Worm (Caenorhabditis elegans) whole organism, late embryonic: ENCODE measurements around the gene Y49A3A.3.

Experiments used
- ama-1 ChIP-seq: fragments of 150-350 bp; optimal IDR thresholded peaks from 2 replicates; lab custom pipeline; 2014
- ceh-22 ChIP-seq: sonication (generic microtip); optimal IDR thresholded peaks from 2 replicates; lab custom pipeline; 2017; ENCODE audit warnings: missing biosample characterization, missing genetic modification characterization
- elt-4 ChIP-seq: sonication (generic microtip); optimal IDR thresholded peaks from 2 replicates; lab custom pipeline; 2016; ENCODE audit warnings: missing genetic modification characterization, missing compliant biosample characterization
- ets-4 ChIP-seq: sonication (generic microtip); optimal IDR thresholded peaks from 2 replicates; lab custom pipeline; 2016; ENCODE audit warnings: missing genetic modification characterization, missing compliant biosample characterization
- gmeb-2 ChIP-seq: sonication (generic microtip); optimal IDR thresholded peaks from 2 replicates; lab custom pipeline; 2016; ENCODE audit warnings: missing genetic modification characterization, inconsistent platforms, missing compliant biosample characterization
- mec-3 ChIP-seq: sonication (generic microtip); optimal IDR thresholded peaks from 2 replicates; lab custom pipeline; 2016; ENCODE audit warnings: borderline replicate concordance, missing genetic modification characterization, missing compliant biosample characterization
- pha-4 ChIP-seq: fragments of 150-350 bp; optimal IDR thresholded peaks from 2 replicates; lab custom pipeline; 2018; ENCODE audit warnings: missing biosample characterization, missing genetic modification reagents, missing genetic modification characterization
- pqm-1 ChIP-seq: sonication (generic microtip); optimal IDR thresholded peaks from 2 replicates; lab custom pipeline; 2016; ENCODE audit warnings: missing genetic modification characterization, missing compliant biosample characterization
- tbx-2 ChIP-seq: sonication (generic microtip); optimal IDR thresholded peaks from 2 replicates; lab custom pipeline; 2016; ENCODE audit warnings: missing genetic modification characterization, missing compliant biosample characterization
- tbx-7 ChIP-seq: sonication (generic microtip); optimal IDR thresholded peaks from 2 replicates; lab custom pipeline; 2016; ENCODE audit warnings: missing genotype, missing genetic modification characterization, missing compliant biosample characterization
- ttx-3 ChIP-seq: sonication (generic microtip); optimal IDR thresholded peaks from 2 replicates; lab custom pipeline; 2016; ENCODE audit warnings: missing genetic modification reagents, missing genetic modification characterization, missing compliant biosample characterization
- unc-55 ChIP-seq: sonication (generic microtip); optimal IDR thresholded peaks from 2 replicates; lab custom pipeline; 2017; ENCODE audit warnings: missing biosample characterization, missing genetic modification reagents, missing genetic modification characterization
- unc-86 ChIP-seq: sonication (generic microtip); optimal IDR thresholded peaks from 2 replicates; lab custom pipeline; 2016; ENCODE audit warnings: missing genetic modification characterization, missing compliant biosample characterization

ce11 chrV:14334901-14335300, 19.3 kb upstream of the Y49A3A.3 start, which contains the start of gene srm-5:
- no peak for TF ChIP-seq ttx-3
- TF ChIP-seq unc-86 (tag; lab: Kevin White, UChicago), result no peak
- no peak for TF ChIP-seq ets-4 (tag; lab: Kevin White, UChicago)
- TF ChIP-seq unc-55, result no peak
- TF ChIP-seq pha-4 (tag; lab: Kevin White, UChicago), result no peak
- no peak for TF ChIP-seq tbx-7
- TF ChIP-seq pqm-1 (tag; lab: Kevin White, UChicago), result no peak
- TF ChIP-seq ama-1 (lab: Kevin White, UChicago), result no peak
- TF ChIP-seq ceh-22 (tag; lab: Kevin White, UChicago), result no peak
- no peak for TF ChIP-seq gmeb-2 (tag; lab: Kevin White, UChicago)
- no peak for TF ChIP-seq mec-3
- no peak for TF ChIP-seq tbx-2 (tag; lab: Kevin White, UChicago)
- no peak for TF ChIP-seq elt-4 (tag; lab: Kevin White, UChicago)
